Worm (Caenorhabditis elegans): ENCODE results near the gene C30F2.2.
A peak's percentile ranks its signal among the peaks of the same experiment; 100 is the strongest.

C30F2.2 gene

DNA sequence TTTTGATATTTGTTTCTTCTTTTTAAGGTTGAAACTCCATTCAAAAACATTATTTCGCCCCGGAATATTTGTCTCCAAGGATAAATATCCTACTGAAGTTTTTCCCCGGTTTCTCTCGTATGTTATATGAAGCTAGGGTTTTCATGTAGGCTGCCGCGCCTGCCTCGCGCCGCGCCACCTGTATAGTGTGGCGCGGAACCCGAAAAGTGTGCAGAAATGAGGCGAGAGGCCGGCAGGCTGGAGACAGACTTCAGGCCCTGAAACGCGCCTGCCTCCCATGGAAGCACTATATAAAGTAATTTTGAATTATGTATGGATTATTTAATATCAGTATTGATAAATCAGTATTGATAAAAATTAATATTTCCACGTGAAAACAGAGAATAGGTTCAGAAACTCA lies 39.8 kb upstream of the C30F2.2 start:
- TF ChIP-seq mep-1 (tag; optimal IDR thresholded peaks at IDR 0.05) (no peak), nhr-11 (tag; optimal IDR thresholded peaks at IDR 0.05) (no peak), unc-130 (tag; optimal IDR thresholded peaks at IDR 0.05) (no peak), ceh-82 (tag; optimal IDR thresholded peaks at IDR 0.05) (no peak), mab-9 (GFP tag; IDR thresholded peaks at IDR 0.05) (no peak), skn-1 (tag; optimal IDR thresholded peaks at IDR 0.05) (no peak), C16A3.4 (tag; optimal IDR thresholded peaks at IDR 0.05) (no peak), xbp-1 (tag; optimal IDR thresholded peaks at IDR 0.05) (no peak), sup-37 (GFP tag; optimal IDR thresholded peaks at IDR 0.05) (no peak)

DNA sequence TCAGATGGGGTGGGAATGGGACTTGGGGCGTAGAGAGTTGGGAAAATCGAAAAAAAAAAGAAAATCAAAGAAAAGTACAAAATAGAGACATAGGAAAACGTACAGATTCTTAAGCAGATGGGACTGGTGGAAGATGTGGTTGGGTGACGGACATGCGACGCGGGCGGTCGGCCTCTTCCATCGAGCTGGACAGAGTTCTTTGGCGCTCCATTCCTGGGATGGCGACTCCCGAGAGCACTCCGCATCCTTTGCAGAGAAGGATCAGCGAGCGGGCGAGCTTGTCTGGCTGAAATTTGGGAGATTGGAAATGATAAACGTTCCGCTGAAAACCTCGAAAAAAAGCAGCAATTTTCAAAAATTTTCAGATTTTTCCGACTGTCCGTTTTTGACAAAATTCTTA lies 39.3 kb upstream of the C30F2.2 start:
- TF ChIP-seq dpl-1 (GFP tag; optimal IDR thresholded peaks at IDR 0.05), result no peak
- no peak for TF ChIP-seq mab-9 (GFP tag; IDR thresholded peaks at IDR 0.05)
- no peak for TF ChIP-seq grh-1 (GFP tag; IDR thresholded peaks at IDR 0.05)
- TF ChIP-seq nhr-76 (tag; optimal IDR thresholded peaks at IDR 0.05), result no peak
- TF ChIP-seq rnt-1 (tag; optimal IDR thresholded peaks at IDR 0.05), result no peak
- no peak for TF ChIP-seq mep-1 (tag; optimal IDR thresholded peaks at IDR 0.05)
- no peak for TF ChIP-seq ama-1 (optimal IDR thresholded peaks at IDR 0.05)
- TF ChIP-seq tlp-1 (tag; optimal IDR thresholded peaks at IDR 0.05), result no peak
- no peak for TF ChIP-seq pax-3 (tag; optimal IDR thresholded peaks at IDR 0.05)
- TF ChIP-seq sup-37 (GFP tag; optimal IDR thresholded peaks at IDR 0.05), result no peak
- TF ChIP-seq fos-1 (tag; optimal IDR thresholded peaks at IDR 0.05), result no peak
- TF ChIP-seq snu-23 (GFP tag; optimal IDR thresholded peaks at IDR 0.05), result no peak
- no peak for TF ChIP-seq egl-13 (tag; optimal IDR thresholded peaks at IDR 0.05)
- no peak for TF ChIP-seq aha-1 (tag; optimal IDR thresholded peaks at IDR 0.05)
- TF ChIP-seq hlh-4 (tag; optimal IDR thresholded peaks at IDR 0.05), result no peak
- no peak for TF ChIP-seq ceh-90 (tag; optimal IDR thresholded peaks at IDR 0.05)
- no peak for TF ChIP-seq isw-1 (GFP tag; IDR thresholded peaks at IDR 0.05)

DNA sequence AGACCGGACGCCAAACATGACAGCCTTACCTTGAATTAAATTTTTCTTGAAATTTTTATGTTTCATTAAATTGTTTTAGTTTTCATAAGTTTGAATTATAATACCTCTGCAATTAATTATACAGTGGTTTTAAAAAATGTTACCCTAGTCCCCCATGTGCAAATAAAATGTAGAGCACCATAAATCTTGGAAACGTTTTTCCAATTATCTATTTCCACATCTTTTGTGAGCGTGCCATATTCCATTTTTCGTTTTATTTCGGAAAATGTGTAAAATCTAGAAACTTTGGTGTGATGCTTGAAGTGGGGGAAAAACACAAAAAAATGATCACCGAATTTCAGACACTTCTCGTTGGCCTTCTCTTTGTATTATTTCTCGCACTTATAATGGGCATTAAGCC lies 37.6 kb upstream of the C30F2.2 start:
- peak; percentile 75 for TF ChIP-seq fkh-4 (tag; optimal IDR thresholded peaks at IDR 0.05; ENCODE audit: borderline replicate concordance)
- TF ChIP-seq fkh-8 (tag; optimal IDR thresholded peaks at IDR 0.05), result no peak
- peak; percentile 80 for TF ChIP-seq dsc-1 (tag; optimal IDR thresholded peaks at IDR 0.05)
- no peak for TF ChIP-seq ama-1 (optimal IDR thresholded peaks at IDR 0.05)
- TF ChIP-seq unc-86 (tag; optimal IDR thresholded peaks at IDR 0.05), result no peak
- TF ChIP-seq egl-13 (tag; optimal IDR thresholded peaks at IDR 0.05), result no peak

DNA sequence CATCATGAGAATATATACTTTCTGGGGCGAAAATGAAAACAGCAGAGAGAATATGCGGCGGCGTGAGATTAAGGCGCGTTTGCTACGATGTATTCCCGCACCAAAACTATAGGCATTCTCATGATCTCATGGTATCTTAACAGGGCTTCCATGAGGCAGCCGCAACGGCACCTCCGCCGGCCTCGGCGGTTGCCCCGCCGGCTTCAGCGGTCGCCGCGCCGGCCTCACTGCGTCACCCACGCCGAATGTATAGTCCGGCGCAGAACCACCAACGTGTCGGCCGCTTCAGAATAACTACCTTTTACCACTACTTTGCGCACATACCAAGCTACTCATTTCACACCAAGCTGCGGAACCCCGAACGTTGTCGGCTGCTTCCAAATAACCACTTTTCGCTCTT lies 32.6 kb upstream of the C30F2.2 start:
- TF ChIP-seq C16A3.4 (tag; optimal IDR thresholded peaks at IDR 0.05), result no peak
- no peak for TF ChIP-seq ceh-63 (GFP tag; optimal IDR thresholded peaks at IDR 0.05)
- TF ChIP-seq mdl-1 (tag; optimal IDR thresholded peaks at IDR 0.05), result no peak
- no peak for TF ChIP-seq ama-1 (optimal IDR thresholded peaks at IDR 0.05)
- no peak for TF ChIP-seq lin-35 (GFP tag; optimal IDR thresholded peaks at IDR 0.05)
- TF ChIP-seq nhr-12 (tag; optimal IDR thresholded peaks at IDR 0.05), result no peak
- no peak for TF ChIP-seq hlh-17 (GFP tag; optimal IDR thresholded peaks at IDR 0.05; ENCODE audit: borderline replicate concordance)
- TF ChIP-seq aha-1 (tag; optimal IDR thresholded peaks at IDR 0.05), result no peak
- TF ChIP-seq irx-1 (tag; optimal IDR thresholded peaks at IDR 0.05), result no peak
- no peak for TF ChIP-seq sup-37 (GFP tag; optimal IDR thresholded peaks at IDR 0.05)
- TF ChIP-seq ztf-11 (tag; optimal IDR thresholded peaks at IDR 0.05), result no peak
- TF ChIP-seq nhr-71 (tag; optimal IDR thresholded peaks at IDR 0.05), result no peak
- no peak for TF ChIP-seq nhr-84 (tag; optimal IDR thresholded peaks at IDR 0.05)
- TF ChIP-seq efl-3 (GFP tag; optimal IDR thresholded peaks at IDR 0.05), result no peak
- no peak for TF ChIP-seq nhr-11 (tag; optimal IDR thresholded peaks at IDR 0.05)
